Fruit fly (Drosophila melanogaster): ENCODE results near the gene CG43861.

DNA sequence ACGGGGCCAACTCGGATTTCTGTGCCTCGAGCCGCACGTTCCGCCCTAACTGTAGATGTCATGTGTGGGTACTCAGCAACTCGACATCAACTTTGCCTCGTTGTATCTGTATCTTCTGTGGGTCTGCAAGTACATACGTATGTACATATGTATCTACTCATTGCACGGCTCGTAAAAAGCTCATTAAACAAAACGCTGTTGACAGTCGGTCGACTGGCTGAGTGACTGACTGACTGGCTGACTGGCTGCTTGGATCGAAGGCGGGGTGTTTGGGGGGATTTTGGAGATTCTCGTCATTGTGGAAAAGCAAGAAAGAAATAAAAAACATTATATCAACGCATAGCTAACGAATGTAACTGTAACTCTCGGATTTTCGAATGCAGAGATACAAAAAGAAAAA, 12.7 kb downstream of the CG43861 start:
- TF ChIP-seq insv (optimal IDR thresholded peaks at IDR 0.05) (no peak), Myc (optimal IDR thresholded peaks at IDR 0.05) (no peak), Sin3A (optimal IDR thresholded peaks at IDR 0.05) (no peak), h (optimal IDR thresholded peaks at IDR 0.05) (no peak), psq (optimal IDR thresholded peaks at IDR 0.05) (no peak), ttk (optimal IDR thresholded peaks at IDR 0.05) (no peak)

Measured in Kc167 (cell line).